Fruit fly (Drosophila melanogaster) whole organism, embryonic: ENCODE data around the gene Mdh2.

ENCODE experiments used
- Aef1 ChIP-seq: fragments of 200-800 bp; sonication (Bioruptor generic); IDR thresholded peaks from 3 replicates; pipeline ENCODE4 v1.3.6; 2022; ENCODE audit warnings: missing biosample characterization, missing genetic modification characterization
- Atf3 ChIP-seq: fragments of 200-800 bp; sonication (Bioruptor generic); optimal IDR thresholded peaks from 3 replicates; lab custom pipeline; 2016; ENCODE audit warnings: missing biosample characterization, missing genetic modification characterization
- C15 ChIP-seq: fragments of 200-800 bp; sonication (Bioruptor generic); IDR thresholded peaks from 3 replicates; pipeline ENCODE4 v1.3.6; 2022; ENCODE audit warnings: missing biosample characterization, missing genetic modification characterization
- CG10267 ChIP-seq: fragments of 200-800 bp; sonication (Bioruptor generic); optimal IDR thresholded peaks from 2 replicates; lab custom pipeline; 2018; ENCODE audit warnings: missing biosample characterization, mild to moderate bottlenecking, missing genetic modification characterization, moderate library complexity
- CG10274 ChIP-seq: fragments of 200-800 bp; sonication (Bioruptor generic); optimal IDR thresholded peaks from 3 replicates; lab custom pipeline; 2017; ENCODE audit warnings: missing biosample characterization, mild to moderate bottlenecking, missing genetic modification characterization
- CG10321 ChIP-seq: fragments of 200-800 bp; sonication (Bioruptor generic); IDR thresholded peaks from 2 replicates; pipeline ENCODE4 v1.3.6; 2022; ENCODE audit warnings: missing biosample characterization, missing genetic modification characterization
- CG11696 ChIP-seq: fragments of 200-800 bp; sonication (Bioruptor generic); IDR thresholded peaks from 2 replicates; pipeline ENCODE4 v1.3.6; 2022; ENCODE audit warnings: missing biosample characterization, missing genetic modification characterization
- CG12299 ChIP-seq: fragments of 200-800 bp; sonication (Bioruptor generic); optimal IDR thresholded peaks from 2 replicates; lab custom pipeline; 2018; ENCODE audit warnings: missing biosample characterization, mild to moderate bottlenecking, missing genetic modification characterization
- CG12942 ChIP-seq: fragments of 200-800 bp; sonication (Bioruptor generic); optimal IDR thresholded peaks from 3 replicates; lab custom pipeline; 2016; ENCODE audit warnings: missing biosample characterization, missing genetic modification characterization
- CG14710 ChIP-seq: fragments of 200-800 bp; sonication (Bioruptor generic); optimal IDR thresholded peaks from 3 replicates; lab custom pipeline; 2019; ENCODE audit warnings: missing biosample characterization, mild to moderate bottlenecking, missing genetic modification characterization, moderate library complexity
- CG16863 ChIP-seq: fragments of 200-800 bp; sonication (Bioruptor generic); optimal IDR thresholded peaks from 3 replicates; lab custom pipeline; 2016; ENCODE audit warnings: missing biosample characterization, missing genetic modification characterization
- CG17359 ChIP-seq: fragments of 200-800 bp; sonication (Bioruptor generic); optimal IDR thresholded peaks from 3 replicates; lab custom pipeline; 2018; ENCODE audit warnings: missing biosample characterization, mild to moderate bottlenecking, missing genetic modification characterization, moderate library complexity
- CG18476 ChIP-seq: fragments of 200-800 bp; sonication (Bioruptor generic); optimal IDR thresholded peaks from 2 replicates; lab custom pipeline; 2016; ENCODE audit warnings: missing biosample characterization, mild to moderate bottlenecking, missing genetic modification characterization
- CG2129 ChIP-seq: fragments of 200-800 bp; sonication (Bioruptor generic); IDR thresholded peaks from 2 replicates; pipeline ENCODE4 v1.3.6; 2022; ENCODE audit warnings: missing biosample characterization, missing genetic modification characterization; ENCODE audit not compliant: partially characterized antibody
- CG3281 ChIP-seq: fragments of 200-800 bp; sonication (Bioruptor generic); optimal IDR thresholded peaks from 3 replicates; lab custom pipeline; 2017; ENCODE audit warnings: missing biosample characterization, mild to moderate bottlenecking, missing genetic modification characterization
- CG34376 ChIP-seq: fragments of 200-800 bp; sonication (Bioruptor generic); optimal IDR thresholded peaks from 2 replicates; lab custom pipeline; 2018; ENCODE audit warnings: missing biosample characterization, mild to moderate bottlenecking, missing genetic modification characterization
- CG4404 ChIP-seq: fragments of 200-800 bp; sonication (Bioruptor generic); IDR thresholded peaks from 2 replicates; pipeline ENCODE4 v1.3.6; 2022; ENCODE audit warnings: missing biosample characterization, missing genetic modification characterization
- CG8388 ChIP-seq: fragments of 200-800 bp; sonication (Bioruptor generic); optimal IDR thresholded peaks from 2 replicates; lab custom pipeline; 2019; ENCODE audit warnings: missing biosample characterization, mild to moderate bottlenecking, missing genetic modification characterization, moderate library complexity
- CG9727 ChIP-seq: fragments of 200-800 bp; sonication (Bioruptor generic); optimal IDR thresholded peaks from 3 replicates; lab custom pipeline; 2017; ENCODE audit warnings: missing biosample characterization, mild to moderate bottlenecking, missing genetic modification characterization
- CG9932 ChIP-seq: fragments of 200-800 bp; sonication (Bioruptor generic); IDR thresholded peaks from 2 replicates; pipeline ENCODE4 v1.3.6; 2022; ENCODE audit warnings: missing biosample characterization, missing genetic modification characterization
- CoRest ChIP-seq: fragments of 200-800 bp; sonication (Bioruptor generic); optimal IDR thresholded peaks from 3 replicates; lab custom pipeline; 2018; ENCODE audit warnings: missing biosample characterization, mild to moderate bottlenecking, missing genetic modification characterization, moderate library complexity
- Dip3 ChIP-seq: fragments of 200-800 bp; sonication (Bioruptor generic); optimal IDR thresholded peaks from 3 replicates; lab custom pipeline; 2016; ENCODE audit warnings: missing biosample characterization, missing genetic modification characterization
- Dll ChIP-seq: fragments of 200-800 bp; sonication (Bioruptor generic); IDR thresholded peaks from 4 replicates; pipeline ENCODE4 v1.3.6; 2022; ENCODE audit warnings: missing biosample characterization, missing genetic modification characterization; ENCODE audit not compliant: partially characterized antibody
- Dref ChIP-seq: fragments of 200-800 bp; sonication (Bioruptor generic); IDR thresholded peaks from 2 replicates; pipeline ENCODE4 v1.3.6; 2022; ENCODE audit warnings: missing biosample characterization, missing genetic modification characterization
- HLH54F ChIP-seq: fragments of 200-800 bp; sonication (Bioruptor generic); optimal IDR thresholded peaks from 3 replicates; lab custom pipeline; 2016; ENCODE audit warnings: missing biosample characterization, missing genetic modification characterization
- Hsf ChIP-seq: fragments of 200-800 bp; sonication (Bioruptor generic); optimal IDR thresholded peaks from 3 replicates; lab custom pipeline; 2016; ENCODE audit warnings: missing biosample characterization, missing genetic modification characterization
- Pdp1 ChIP-seq, 2 experiments: fragments of 200-800 bp; sonication (Bioruptor generic); optimal IDR thresholded peaks; 3 replicates each; lab custom pipeline; 2016; ENCODE audit warnings: missing biosample characterization in 2 of 2, missing genetic modification characterization in 2 of 2, mild to moderate bottlenecking in 1 of 2, moderate library complexity in 1 of 2
- Scr ChIP-seq: fragments of 200-800 bp; sonication (Bioruptor generic); IDR thresholded peaks from 2 replicates; pipeline ENCODE4 v1.3.6; 2022; ENCODE audit warnings: missing biosample characterization, missing genetic modification characterization; ENCODE audit not compliant: partially characterized antibody
- Sin3A ChIP-seq: fragments of >200 bp; optimal IDR thresholded peaks from 2 replicates; lab custom pipeline; 2018
- Xbp1 ChIP-seq: fragments of 200-800 bp; sonication (Bioruptor generic); optimal IDR thresholded peaks from 3 replicates; lab custom pipeline; 2016; ENCODE audit warnings: missing biosample characterization, mild to moderate bottlenecking, missing genetic modification characterization
- Xrp1 ChIP-seq: fragments of 200-800 bp; sonication (Bioruptor generic); IDR thresholded peaks from 2 replicates; pipeline ENCODE4 v1.3.6; 2022; ENCODE audit warnings: missing biosample characterization, missing genetic modification characterization
- abd-A ChIP-seq: fragments of 200-800 bp; sonication (Bioruptor generic); optimal IDR thresholded peaks from 3 replicates; lab custom pipeline; 2019; ENCODE audit warnings: missing biosample characterization, mild to moderate bottlenecking, missing genetic modification characterization, moderate library complexity
- ara ChIP-seq: fragments of 200-800 bp; sonication (Bioruptor generic); IDR thresholded peaks from 2 replicates; pipeline ENCODE4 v1.3.6; 2022; ENCODE audit warnings: missing biosample characterization, missing genetic modification characterization
- bcd ChIP-seq: fragments of 200-800 bp; sonication (Bioruptor generic); optimal IDR thresholded peaks from 2 replicates; lab custom pipeline; 2017; ENCODE audit warnings: missing biosample characterization, mild to moderate bottlenecking, missing genetic modification characterization
- cg ChIP-seq: fragments of 200-800 bp; sonication (Bioruptor generic); optimal IDR thresholded peaks from 3 replicates; lab custom pipeline; 2019; ENCODE audit warnings: missing biosample characterization, mild to moderate bottlenecking, missing genetic modification characterization, moderate library complexity
- crp ChIP-seq, 2 experiments: fragments of 200-800 bp; sonication (Bioruptor generic); optimal IDR thresholded peaks; 2 replicates in 1 of 2; 3 replicates in 1 of 2; lab custom pipeline; 2017; ENCODE audit warnings: missing biosample characterization in 2 of 2, missing genetic modification characterization in 2 of 2, mild to moderate bottlenecking in 1 of 2, moderate library complexity in 1 of 2
- dmrt11E ChIP-seq: fragments of 200-800 bp; sonication (Bioruptor generic); optimal IDR thresholded peaks from 3 replicates; lab custom pipeline; 2018; ENCODE audit warnings: missing biosample characterization, mild to moderate bottlenecking, missing genetic modification characterization, moderate library complexity
- exex ChIP-seq: fragments of 200-800 bp; sonication (Bioruptor generic); optimal IDR thresholded peaks from 4 replicates; lab custom pipeline; 2018; ENCODE audit warnings: missing biosample characterization, mild to moderate bottlenecking, missing genetic modification characterization, moderate library complexity
- ftz-f1 ChIP-seq: fragments of 200-800 bp; sonication (Bioruptor generic); optimal IDR thresholded peaks from 2 replicates; lab custom pipeline; 2016; ENCODE audit warnings: missing biosample characterization, missing genetic modification characterization
- hbn ChIP-seq: fragments of 200-800 bp; sonication (Bioruptor generic); IDR thresholded peaks from 2 replicates; pipeline ENCODE4 v1.3.6; 2022; ENCODE audit warnings: missing biosample characterization, missing genetic modification characterization; ENCODE audit not compliant: partially characterized antibody
- lilli ChIP-seq: fragments of 200-800 bp; sonication (Bioruptor generic); optimal IDR thresholded peaks from 3 replicates; lab custom pipeline; 2016; ENCODE audit warnings: missing biosample characterization, missing genetic modification characterization
- lov ChIP-seq, 2 experiments: fragments of 200-800 bp in 1 of 2; fragments of >200 bp in 1 of 2; sonication (Bioruptor generic) in 1 of 2; IDR thresholded peaks in 1 of 2; optimal IDR thresholded peaks in 1 of 2; 2 replicates in 1 of 2; 3 replicates in 1 of 2; pipeline versions ENCODE4 v1.3.6 to Lab custom; 2017 to 2022; ENCODE audit warnings: missing biosample characterization in 1 of 2, missing genetic modification characterization in 1 of 2
- sc ChIP-seq, 3 experiments: fragments of >200 bp in 2 of 3; fragments of 200-800 bp in 1 of 3; sonication (Bioruptor generic) in 1 of 3; optimal IDR thresholded peaks; 2 replicates in 2 of 3; 3 replicates in 1 of 3; lab custom pipeline; 2017; ENCODE audit warnings: mild to moderate bottlenecking in 1 of 3, missing biosample characterization in 1 of 3, missing genetic modification characterization in 1 of 3, missing genetic modification reagents in 1 of 3
- stwl ChIP-seq: fragments of 200-800 bp; sonication (Bioruptor generic); optimal IDR thresholded peaks from 3 replicates; lab custom pipeline; 2018; ENCODE audit warnings: missing biosample characterization, mild to moderate bottlenecking, missing genetic modification characterization, moderate library complexity
- tin ChIP-seq: fragments of 200-800 bp; sonication (Bioruptor generic); optimal IDR thresholded peaks from 3 replicates; lab custom pipeline; 2016; ENCODE audit warnings: missing biosample characterization, missing genetic modification characterization
- tna ChIP-seq: fragments of 200-800 bp; sonication (Bioruptor generic); IDR thresholded peaks from 2 replicates; pipeline ENCODE4 v1.3.6; 2022; ENCODE audit warnings: missing biosample characterization, missing genetic modification characterization; ENCODE audit not compliant: partially characterized antibody
- unc-4 ChIP-seq: fragments of 200-800 bp; sonication (Bioruptor generic); IDR thresholded peaks from 2 replicates; pipeline ENCODE4 v1.3.6; 2022; ENCODE audit warnings: missing biosample characterization, missing genetic modification characterization; ENCODE audit not compliant: partially characterized antibody
- yki ChIP-seq: fragments of >200 bp; optimal IDR thresholded peaks from 3 replicates; lab custom pipeline; 2018
- zen2 ChIP-seq: fragments of 200-800 bp; sonication (Bioruptor generic); IDR thresholded peaks from 3 replicates; pipeline ENCODE4 v1.3.6; 2022; ENCODE audit warnings: missing biosample characterization, missing genetic modification characterization; ENCODE audit not compliant: partially characterized antibody

Mdh2 gene

dm6 chr3R:18223434-18223833 is 2.8 kb upstream of the Mdh2 start, which contains the start of the genes mTerf5 and Non3 (continued):
- TF ChIP-seq zen2: peak; percentile 83; the same call in 2 of the 3 replicates
- TF ChIP-seq lilli: peak; percentile 61
- TF ChIP-seq Sin3A (lab: Kevin White, UChicago): no peak
- no peak for TF ChIP-seq Atf3 (GFP tag; lab: Kevin White, UChicago)
- TF ChIP-seq CG11696: no peak
- peak; percentile 73 for TF ChIP-seq Xrp1 (GFP tag; lab: Robert Waterston, UW)
- peak; percentile 77 for TF ChIP-seq Dref (GFP tag; lab: Robert Waterston, UW)
- TF ChIP-seq CG10267 (tag; lab: Kevin White, UChicago): peak; percentile 76
- TF ChIP-seq Scr (GFP tag; lab: Robert Waterston, UW): peak; percentile 94
- no peak for TF ChIP-seq yki (lab: Kevin White, UChicago)
- no peak for TF ChIP-seq lov (optimal IDR thresholded peaks at IDR 0.05; lab: Kevin White, UChicago)
- TF ChIP-seq lov (GFP tag; IDR thresholded peaks at IDR 0.05; lab: Robert Waterston, UW): no peak
- peak; percentile 83 for TF ChIP-seq hbn (GFP tag; lab: Robert Waterston, UW)
- no peak for TF ChIP-seq cg (GFP tag; lab: Kevin White, UChicago)
- TF ChIP-seq CG12299 (tag; lab: Kevin White, UChicago): peak; percentile 32
- peak; percentile 17 for TF ChIP-seq Hsf (GFP tag; lab: Kevin White, UChicago)
- TF ChIP-seq Aef1 (GFP tag; lab: Robert Waterston, UW): no peak
- TF ChIP-seq CG14710 (tag; lab: Kevin White, UChicago): peak; percentile 78
- peak; percentile 33 for TF ChIP-seq HLH54F (GFP tag; lab: Kevin White, UChicago)
- peak; percentile 38 for TF ChIP-seq CG17359
- peak; percentile 46 for TF ChIP-seq CG12942
- peak; percentile 73 for TF ChIP-seq CG9932 (GFP tag; lab: Robert Waterston, UW)
- TF ChIP-seq CG4404 (GFP tag; lab: Robert Waterston, UW): peak; percentile 34; the same call in 1 of the 2 replicates
- TF ChIP-seq bcd (GFP tag; lab: Kevin White, UChicago): peak; percentile 44
- no peak for TF ChIP-seq abd-A (tag; lab: Kevin White, UChicago)
- peak; percentile 91 for TF ChIP-seq CG2129
- peak; percentile 52; the same call in 1 of the 2 replicates for TF ChIP-seq tna (GFP tag; lab: Robert Waterston, UW)
- TF ChIP-seq tin (GFP tag; lab: Kevin White, UChicago): peak; percentile 51
- TF ChIP-seq Dll (GFP tag; lab: Robert Waterston, UW): peak; percentile 95
- TF ChIP-seq ara (GFP tag; lab: Robert Waterston, UW): no peak
- no peak for TF ChIP-seq sc (optimal IDR thresholded peaks at IDR 0.05; lab: Kevin White, UChicago)
- TF ChIP-seq sc (GFP tag; optimal IDR thresholded peaks at IDR 0.05; lab: Kevin White, UChicago): peak; percentile 34
- TF ChIP-seq ftz-f1: no peak
- peak; percentile 67 for TF ChIP-seq stwl (tag; lab: Kevin White, UChicago)
- TF ChIP-seq Xbp1 (GFP tag; lab: Kevin White, UChicago): peak; percentile 75
- peak; percentile 65 for TF ChIP-seq dmrt11E (tag; lab: Kevin White, UChicago)
- peak; percentile 8 for TF ChIP-seq Dip3 (GFP tag; lab: Kevin White, UChicago)
- TF ChIP-seq CG3281: peak; percentile 59
- peak; percentile 10 for TF ChIP-seq CG18476
- TF ChIP-seq CG10321 (GFP tag; lab: Robert Waterston, UW): no peak
- no peak for TF ChIP-seq CG34376
- TF ChIP-seq exex (tag; lab: Kevin White, UChicago): peak; percentile 12
- TF ChIP-seq CG16863 (GFP tag; lab: Kevin White, UChicago): peak; percentile 44
- TF ChIP-seq CG10274 (GFP tag; lab: Kevin White, UChicago): no peak
- TF ChIP-seq unc-4 (GFP tag; lab: Robert Waterston, UW): peak; percentile 90
- peak in 1 of 2 experiments; percentile 24 for TF ChIP-seq crp (GFP tag; optimal IDR thresholded peaks at IDR 0.05; lab: Kevin White, UChicago)
- TF ChIP-seq C15 (GFP tag; lab: Robert Waterston, UW): no peak
- peak; percentile 61 for TF ChIP-seq CG8388 (GFP tag; lab: Kevin White, UChicago)
- peak; percentile 69 for TF ChIP-seq CoRest (tag; lab: Kevin White, UChicago)
- TF ChIP-seq Pdp1 (GFP tag; optimal IDR thresholded peaks at IDR 0.05; lab: Kevin White, UChicago): peak in 1 of 2 experiments; percentile 30
- peak; percentile 60 for TF ChIP-seq CG9727
